Worm (Caenorhabditis elegans) whole organism, L2 larva: ENCODE measurements around the gene cul-1.

Experiments used
- F13H6.1 ChIP-seq: sonication (generic microtip); optimal IDR thresholded peaks from 2 replicates; lab custom pipeline; 2016; ENCODE audit warnings: missing genetic modification characterization, missing compliant biosample characterization
- alr-1 ChIP-seq: fragments of 150-350 bp; optimal IDR thresholded peaks from 2 replicates; lab custom pipeline; 2014; ENCODE audit warnings: missing biosample characterization, missing genetic modification characterization
- ama-1 ChIP-seq: fragments of 150-350 bp; optimal IDR thresholded peaks from 2 replicates; lab custom pipeline; 2018; ENCODE audit warnings: inconsistent platforms
- ceh-82 ChIP-seq: fragments of 150-350 bp; optimal IDR thresholded peaks from 2 replicates; lab custom pipeline; 2014; ENCODE audit warnings: missing biosample characterization, missing genetic modification characterization
- egl-27 ChIP-seq: sonication (generic microtip); optimal IDR thresholded peaks from 3 replicates; lab custom pipeline; 2017; ENCODE audit warnings: missing biosample characterization, missing genetic modification reagents, missing genetic modification characterization
- elt-1 ChIP-seq: fragments of 150-350 bp; optimal IDR thresholded peaks from 2 replicates; lab custom pipeline; 2014; ENCODE audit warnings: missing biosample characterization, missing genetic modification characterization
- lsy-2 ChIP-seq, 2 experiments: fragments of 150-350 bp in 1 of 2; sonication (generic microtip) in 1 of 2; optimal IDR thresholded peaks; 2 replicates each; lab custom pipeline; 2014 to 2017; ENCODE audit warnings: missing biosample characterization in 2 of 2, missing genetic modification characterization in 2 of 2
- nhr-10 ChIP-seq: sonication (generic microtip); optimal IDR thresholded peaks from 2 replicates; lab custom pipeline; 2017; ENCODE audit warnings: missing biosample characterization, missing genetic modification characterization
- unc-55 ChIP-seq: fragments of 150-350 bp; sonication (generic microtip); optimal IDR thresholded peaks from 3 replicates; lab custom pipeline; 2014; ENCODE audit warnings: missing biosample characterization, missing genetic modification reagents, missing genetic modification characterization
- zag-1 ChIP-seq: fragments of 150-350 bp; optimal IDR thresholded peaks from 2 replicates; lab custom pipeline; 2014; ENCODE audit warnings: missing biosample characterization, missing genetic modification characterization
- ztf-11 ChIP-seq: sonication (generic microtip); optimal IDR thresholded peaks from 2 replicates; lab custom pipeline; 2017; ENCODE audit warnings: missing biosample characterization, missing genetic modification characterization
- ztf-4 ChIP-seq: fragments of 150-350 bp; optimal IDR thresholded peaks from 2 replicates; lab custom pipeline; 2014; ENCODE audit warnings: missing biosample characterization, missing genetic modification characterization

- TF ChIP-seq ceh-82 (tag; lab: Kevin White, UChicago) (no peak), ztf-11 (tag; lab: Kevin White, UChicago) (no peak), ztf-4 (no peak), lsy-2 (tag; optimal IDR thresholded peaks at IDR 0.05; lab: Kevin White, UChicago) (no peak), zag-1 (no peak), egl-27 (tag; lab: Kevin White, UChicago) (no peak), ama-1 (no peak), F13H6.1 (no peak), alr-1 (no peak), elt-1 (no peak), unc-55 (GFP tag; lab: Kevin White, UChicago) (no peak), nhr-10 (no peak)
These were observed 20.0 kb upstream of the cul-1 start, which contains the start of gene H04D03.4 for ce11 chrIII:10451012-10451411.
